Fruit fly (Drosophila melanogaster) Kc167 (cell line): ENCODE results near the gene CG4839.

Source experiments
- Myc ChIP-seq: fragments of >200 bp; optimal IDR thresholded peaks from 2 replicates; lab custom pipeline; 2017; ENCODE audit warnings: missing external identifiers
- Sin3A ChIP-seq: fragments of >200 bp; optimal IDR thresholded peaks from 2 replicates; lab custom pipeline; 2018; ENCODE audit warnings: missing external identifiers
- psq ChIP-seq: fragments of >200 bp; optimal IDR thresholded peaks from 2 replicates; lab custom pipeline; 2017; ENCODE audit warnings: missing external identifiers

dm6 chr2L:10191396-10191795 lies 46.8 kb downstream of the CG4839 start, which contains the start of gene Fum4:
- TF ChIP-seq Myc (lab: Kevin White, UChicago) = no peak
- TF ChIP-seq Sin3A (lab: Kevin White, UChicago) = no peak
- TF ChIP-seq psq (lab: Kevin White, UChicago) = no peak
